Worm (Caenorhabditis elegans) whole organism, L4/young adult: ENCODE results near the gene F49C12.12.
A peak's percentile ranks its signal among the peaks of the same experiment; 100 is the strongest.

ENCODE experiments used
- W03F9.2 ChIP-seq: fragments of 150-350 bp; optimal IDR thresholded peaks from 2 replicates; lab custom pipeline; 2014; ENCODE audit warnings: missing biosample characterization, missing genetic modification characterization
- dao-5 ChIP-seq: sonication (generic microtip); optimal IDR thresholded peaks from 2 replicates; lab custom pipeline; 2016; ENCODE audit warnings: missing genotype, missing genetic modification characterization, moderate library complexity, missing compliant biosample characterization
- him-1 ChIP-seq: sonication (generic microtip); optimal IDR thresholded peaks from 2 replicates; lab custom pipeline; 2016; ENCODE audit warnings: missing genotype, missing genetic modification reagents, missing genetic modification characterization, missing compliant biosample characterization

Gene F49C12.12

ce11 chrIV:9321039-9321851, at the start of gene F49C12.12, which contains the start of gene vha-17:
TSS of gene F49C12.12 (minus strand) at chrIV:9321089.
TSS of gene vha-17 (plus strand) at chrIV:9321801.
- no peak for TF ChIP-seq him-1 (tag; lab: Kevin White, UChicago)
- no peak for TF ChIP-seq dao-5 (tag; lab: Kevin White, UChicago)
- peak; percentile 28 for TF ChIP-seq W03F9.2 (tag; lab: Kevin White, UChicago)

ce11 chrIV:9367852-9368627, 47.2 kb upstream of the F49C12.12 start:
- no peak for TF ChIP-seq dao-5 (tag; lab: Kevin White, UChicago)
- TF ChIP-seq him-1 (tag; lab: Kevin White, UChicago) = no peak
- TF ChIP-seq W03F9.2 (tag; lab: Kevin White, UChicago) = peak; percentile 43

ce11 chrIV:9366411-9366810, 45.5 kb upstream of the F49C12.12 start, which contains the start of gene pezo-1:
TSS of gene pezo-1 (minus strand) at chrIV:9366511.
- TF ChIP-seq W03F9.2 (tag; lab: Kevin White, UChicago) = no peak
- TF ChIP-seq him-1 (tag; lab: Kevin White, UChicago) = no peak
- TF ChIP-seq dao-5 (tag; lab: Kevin White, UChicago) = no peak

ce11 chrIV:9353728-9354127, 32.8 kb upstream of the F49C12.12 start:
- TF ChIP-seq him-1 (tag; lab: Kevin White, UChicago) (no peak), dao-5 (tag; lab: Kevin White, UChicago) (no peak), W03F9.2 (tag; lab: Kevin White, UChicago) (no peak)

- no peak for TF ChIP-seq dao-5 (tag; lab: Kevin White, UChicago)
- TF ChIP-seq him-1 (tag; lab: Kevin White, UChicago) = no peak
- TF ChIP-seq W03F9.2 (tag; lab: Kevin White, UChicago) = peak; percentile 1
Observed at ce11 chrIV:9343102-9343599, 22.3 kb upstream of the F49C12.12 start, which contains the start of gene pigc-1. TSS of gene pigc-1 (minus strand) at chrIV:9343152.

ce11 chrIV:9341591-9341990, 20.7 kb upstream of the F49C12.12 start, which contains the start of gene vps-26:
TSS of gene vps-26 (minus strand) at chrIV:9341790.
- TF ChIP-seq dao-5 (tag; lab: Kevin White, UChicago) (no peak), him-1 (tag; lab: Kevin White, UChicago) (no peak), W03F9.2 (tag; lab: Kevin White, UChicago) (peak; percentile 22)

- TF ChIP-seq him-1 (tag; lab: Kevin White, UChicago) = no peak
- no peak for TF ChIP-seq dao-5 (tag; lab: Kevin White, UChicago)
- no peak for TF ChIP-seq W03F9.2 (tag; lab: Kevin White, UChicago)
Observed at ce11 chrIV:9339205-9339604, 18.3 kb upstream of the F49C12.12 start, which contains the start of gene T20D3.6. TSS of gene T20D3.6 (minus strand) at chrIV:9339305.

- TF ChIP-seq W03F9.2 (tag; lab: Kevin White, UChicago) = no peak
- no peak for TF ChIP-seq him-1 (tag; lab: Kevin White, UChicago)
- TF ChIP-seq dao-5 (tag; lab: Kevin White, UChicago) = no peak
Observed at ce11 chrIV:9336538-9337090, 15.7 kb upstream of the F49C12.12 start, which contains the start of gene T20D3.5. TSS of gene T20D3.5 (plus strand) at chrIV:9337040.

- TF ChIP-seq W03F9.2 (tag; lab: Kevin White, UChicago) = no peak
- no peak for TF ChIP-seq him-1 (tag; lab: Kevin White, UChicago)
- TF ChIP-seq dao-5 (tag; lab: Kevin White, UChicago) = no peak
Observed at ce11 chrIV:9335552-9336251, 14.8 kb upstream of the F49C12.12 start, which contains the start of the genes coa-4 and T20D3.14. TSS of gene coa-4 (minus strand) at chrIV:9335602. TSS of gene T20D3.14 (minus strand) at chrIV:9335909.

ce11 chrIV:9333007-9333406, 12.1 kb upstream of the F49C12.12 start:
- no peak for TF ChIP-seq W03F9.2 (tag; lab: Kevin White, UChicago)
- TF ChIP-seq him-1 (tag; lab: Kevin White, UChicago) = no peak
- no peak for TF ChIP-seq dao-5 (tag; lab: Kevin White, UChicago)

- TF ChIP-seq him-1 (tag; lab: Kevin White, UChicago) = no peak
- no peak for TF ChIP-seq dao-5 (tag; lab: Kevin White, UChicago)
- TF ChIP-seq W03F9.2 (tag; lab: Kevin White, UChicago) = no peak
Observed at ce11 chrIV:9330755-9331154, 9.9 kb upstream of the F49C12.12 start, which contains the start of gene nspg-7.1. TSS of gene nspg-7.1 (minus strand) at chrIV:9330855.

ce11 chrIV:9327706-9328105, 6.8 kb upstream of the F49C12.12 start, which contains the start of gene clec-183:
TSS of gene clec-183 (plus strand) at chrIV:9328006.
- TF ChIP-seq him-1 (tag; lab: Kevin White, UChicago) (no peak), W03F9.2 (tag; lab: Kevin White, UChicago) (no peak), dao-5 (tag; lab: Kevin White, UChicago) (no peak)
